Worm (Caenorhabditis elegans) whole organism, early embryonic: Measurements from ENCODE around the gene C49H3.3.

Experiments
- F13C5.2 ChIP-seq: sonication (generic microtip); optimal IDR thresholded peaks from 2 replicates; lab custom pipeline; 2017; ENCODE audit warnings: mild to moderate bottlenecking, missing genetic modification characterization, inconsistent platforms, missing compliant biosample characterization
- aly-1 ChIP-seq: sonication (generic microtip); optimal IDR thresholded peaks from 2 replicates; lab custom pipeline; 2016; ENCODE audit warnings: missing genetic modification characterization, missing compliant biosample characterization
- ama-1 ChIP-seq: fragments of 150-350 bp; optimal IDR thresholded peaks from 2 replicates; lab custom pipeline; 2014
- ceh-13 ChIP-seq: fragments of 200-800 bp; sonication (Bioruptor generic); optimal IDR thresholded peaks from 2 replicates; lab custom pipeline; 2018; ENCODE audit warnings: mild to moderate bottlenecking, missing genetic modification characterization, missing compliant biosample characterization
- ceh-36 ChIP-seq: sonication (generic microtip); optimal IDR thresholded peaks from 2 replicates; lab custom pipeline; 2016; ENCODE audit warnings: missing genetic modification characterization, inconsistent platforms, missing compliant biosample characterization
- flt-1 ChIP-seq: fragments of 200-800 bp; sonication (Bioruptor generic); IDR thresholded peaks from 2 replicates; pipeline ENCODE4 v1.3.6; 2022; ENCODE audit warnings: missing genetic modification characterization, missing compliant biosample characterization
- hmg-4 ChIP-seq: fragments of 200-800 bp; sonication (Bioruptor generic); optimal IDR thresholded peaks from 2 replicates; lab custom pipeline; 2018; ENCODE audit warnings: mild to moderate bottlenecking, missing genetic modification characterization, missing compliant biosample characterization
- hnd-1 ChIP-seq: sonication (generic microtip); optimal IDR thresholded peaks from 2 replicates; lab custom pipeline; 2016; ENCODE audit warnings: missing genetic modification characterization, missing compliant biosample characterization
- pes-1 ChIP-seq: fragments of 200-800 bp; sonication (Bioruptor generic); IDR thresholded peaks from 2 replicates; pipeline ENCODE4 v1.3.6; 2022; ENCODE audit warnings: missing genetic modification reagents, missing genetic modification characterization, missing compliant biosample characterization
- scrt-1 ChIP-seq: fragments of 200-800 bp; sonication (Bioruptor generic); IDR thresholded peaks from 2 replicates; pipeline ENCODE4 v1.3.6; 2022; ENCODE audit warnings: missing genetic modification characterization, missing compliant biosample characterization
- sea-1 ChIP-seq: fragments of 200-800 bp; sonication (Bioruptor generic); conservative IDR thresholded peaks from 2 replicates; pipeline ENCODE4 v1.3.6; 2022; ENCODE audit warnings: missing genetic modification characterization, missing compliant biosample characterization
- tbx-37 ChIP-seq: fragments of 200-800 bp; sonication (Bioruptor generic); conservative IDR thresholded peaks from 2 replicates; pipeline ENCODE4 v1.3.6; 2022; ENCODE audit warnings: missing genetic modification reagents, missing genetic modification characterization, missing compliant biosample characterization
- tra-4 ChIP-seq: sonication (generic microtip); optimal IDR thresholded peaks from 2 replicates; lab custom pipeline; 2017; ENCODE audit warnings: missing genetic modification characterization, missing compliant biosample characterization

DNA sequence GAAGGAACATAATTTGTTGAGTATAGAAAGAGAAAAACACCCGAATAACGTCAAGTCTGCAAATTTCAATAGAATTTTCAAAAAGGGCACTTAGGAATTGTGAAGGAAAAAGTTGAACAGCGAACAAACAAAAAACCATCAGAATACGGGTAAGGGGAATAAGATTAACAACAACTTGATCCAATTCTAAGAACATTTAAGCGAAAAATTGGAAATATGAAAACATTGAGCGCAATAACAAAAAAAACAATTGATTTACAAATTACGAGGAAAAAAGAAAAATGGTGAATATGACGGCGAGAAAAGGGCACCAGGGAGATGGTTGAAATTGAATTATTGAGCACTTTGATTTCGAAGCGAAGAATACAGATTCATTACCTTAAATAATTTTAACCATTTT is 7.2 kb upstream of the C49H3.3 start:
- TF ChIP-seq ama-1, result no peak
- TF ChIP-seq hnd-1 (tag; lab: Kevin White, UChicago), result no peak
- no peak for TF ChIP-seq aly-1
- TF ChIP-seq hmg-4 (GFP tag; lab: Kevin White, UChicago), result no peak
- no peak for TF ChIP-seq scrt-1 (GFP tag; lab: Robert Waterston, UW)
- TF ChIP-seq sea-1 (GFP tag; lab: Robert Waterston, UW), result no peak
- TF ChIP-seq tbx-37 (GFP tag; lab: Robert Waterston, UW), result no peak
- no peak for TF ChIP-seq ceh-13 (GFP tag; lab: Kevin White, UChicago)
- TF ChIP-seq flt-1 (GFP tag; lab: Robert Waterston, UW), result no peak
- TF ChIP-seq ceh-36 (tag; lab: Kevin White, UChicago), result no peak
- TF ChIP-seq tra-4, result no peak
- no peak for TF ChIP-seq F13C5.2 (tag; lab: Kevin White, UChicago)
- TF ChIP-seq pes-1 (GFP tag; lab: Robert Waterston, UW), result no peak
